Worm (Caenorhabditis elegans) whole organism, L2 larva: Measurements from ENCODE around the gene C06B8.7.
A peak's percentile ranks its signal among the peaks of the same experiment; 100 is the strongest.

Experiments used
- C34F6.9 ChIP-seq: fragments of 150-350 bp; optimal IDR thresholded peaks from 2 replicates; lab custom pipeline; 2014; ENCODE audit warnings: missing biosample characterization, missing genetic modification characterization
- F13H6.1 ChIP-seq: sonication (generic microtip); optimal IDR thresholded peaks from 2 replicates; lab custom pipeline; 2016; ENCODE audit warnings: missing genetic modification characterization, missing compliant biosample characterization
- R02D3.7 ChIP-seq: fragments of 150-350 bp; optimal IDR thresholded peaks from 2 replicates; lab custom pipeline; 2014; ENCODE audit warnings: missing biosample characterization, missing genetic modification characterization
- Y55F3AM.14 ChIP-seq: fragments of 200-800 bp; sonication (Bioruptor generic); optimal IDR thresholded peaks from 2 replicates; lab custom pipeline; 2018; ENCODE audit warnings: mild to moderate bottlenecking, missing genetic modification characterization, missing compliant biosample characterization
- ZK546.5 ChIP-seq: sonication (generic microtip); optimal IDR thresholded peaks from 2 replicates; lab custom pipeline; 2017; ENCODE audit warnings: missing biosample characterization, missing genetic modification characterization
- alr-1 ChIP-seq: fragments of 150-350 bp; optimal IDR thresholded peaks from 2 replicates; lab custom pipeline; 2014; ENCODE audit warnings: missing biosample characterization, missing genetic modification characterization
- ama-1 ChIP-seq: fragments of 150-350 bp; optimal IDR thresholded peaks from 2 replicates; lab custom pipeline; 2018; ENCODE audit warnings: inconsistent platforms
- ceh-16 ChIP-seq: fragments of 150-350 bp; optimal IDR thresholded peaks from 2 replicates; lab custom pipeline; 2014; ENCODE audit warnings: missing biosample characterization, missing genetic modification characterization
- ceh-82 ChIP-seq: fragments of 150-350 bp; optimal IDR thresholded peaks from 2 replicates; lab custom pipeline; 2014; ENCODE audit warnings: missing biosample characterization, missing genetic modification characterization
- crh-2 ChIP-seq: sonication (generic microtip); optimal IDR thresholded peaks from 2 replicates; lab custom pipeline; 2017; ENCODE audit warnings: missing biosample characterization, missing genetic modification characterization
- dmd-4 ChIP-seq: sonication (generic microtip); optimal IDR thresholded peaks from 2 replicates; lab custom pipeline; 2017; ENCODE audit warnings: missing biosample characterization, missing genetic modification characterization
- egl-27 ChIP-seq: sonication (generic microtip); optimal IDR thresholded peaks from 3 replicates; lab custom pipeline; 2017; ENCODE audit warnings: missing biosample characterization, missing genetic modification reagents, missing genetic modification characterization
- elt-1 ChIP-seq: fragments of 150-350 bp; optimal IDR thresholded peaks from 2 replicates; lab custom pipeline; 2014; ENCODE audit warnings: missing biosample characterization, missing genetic modification characterization
- elt-3 ChIP-seq: sonication (generic microtip); optimal IDR thresholded peaks from 2 replicates; lab custom pipeline; 2017; ENCODE audit warnings: missing biosample characterization, missing genetic modification characterization
- fos-1 ChIP-seq: fragments of 150-350 bp; optimal IDR thresholded peaks from 2 replicates; lab custom pipeline; 2014; ENCODE audit warnings: missing biosample characterization, missing genetic modification characterization
- lin-13 ChIP-seq: fragments of 150-350 bp; optimal IDR thresholded peaks from 2 replicates; lab custom pipeline; 2014; ENCODE audit warnings: missing biosample characterization, missing genetic modification reagents, missing genetic modification characterization
- lin-39 ChIP-seq: fragments of 150-350 bp; optimal IDR thresholded peaks from 2 replicates; lab custom pipeline; 2014; ENCODE audit warnings: missing biosample characterization, missing genetic modification reagents, missing genetic modification characterization
- lsy-2 ChIP-seq, 2 experiments: fragments of 150-350 bp in 1 of 2; sonication (generic microtip) in 1 of 2; optimal IDR thresholded peaks; 2 replicates each; lab custom pipeline; 2014 to 2017; ENCODE audit warnings: missing biosample characterization in 2 of 2, missing genetic modification characterization in 2 of 2
- mab-5 ChIP-seq: fragments of 150-350 bp; optimal IDR thresholded peaks from 2 replicates; lab custom pipeline; 2014; ENCODE audit warnings: missing biosample characterization, missing genetic modification characterization
- nhr-10 ChIP-seq: sonication (generic microtip); optimal IDR thresholded peaks from 2 replicates; lab custom pipeline; 2017; ENCODE audit warnings: missing biosample characterization, missing genetic modification characterization
- nhr-11 ChIP-seq: fragments of 150-350 bp; optimal IDR thresholded peaks from 2 replicates; lab custom pipeline; 2014; ENCODE audit warnings: missing biosample characterization, missing genetic modification characterization
- nhr-12 ChIP-seq: fragments of 150-350 bp; optimal IDR thresholded peaks from 2 replicates; lab custom pipeline; 2014; ENCODE audit warnings: missing biosample characterization, missing genetic modification characterization
- nhr-129 ChIP-seq: fragments of 150-350 bp; optimal IDR thresholded peaks from 2 replicates; lab custom pipeline; 2014; ENCODE audit warnings: missing biosample characterization, missing genetic modification characterization
- nhr-237 ChIP-seq: fragments of 150-350 bp; optimal IDR thresholded peaks from 2 replicates; lab custom pipeline; 2014; ENCODE audit warnings: missing biosample characterization, missing genetic modification characterization
- nhr-25 ChIP-seq: fragments of 150-350 bp; sonication (generic microtip); optimal IDR thresholded peaks from 3 replicates; lab custom pipeline; 2014; ENCODE audit warnings: missing biosample characterization, missing genetic modification characterization
- peb-1 ChIP-seq: fragments of 150-350 bp; optimal IDR thresholded peaks from 2 replicates; lab custom pipeline; 2014; ENCODE audit warnings: missing biosample characterization, missing genetic modification characterization
- sem-4 ChIP-seq: fragments of 150-350 bp; optimal IDR thresholded peaks from 2 replicates; lab custom pipeline; 2014; ENCODE audit warnings: missing biosample characterization, missing genetic modification reagents, missing genetic modification characterization
- skn-1 ChIP-seq: sonication (generic microtip); optimal IDR thresholded peaks from 2 replicates; lab custom pipeline; 2017; ENCODE audit warnings: missing biosample characterization, missing genetic modification characterization
- sma-3 ChIP-seq: sonication (generic microtip); optimal IDR thresholded peaks from 2 replicates; lab custom pipeline; 2016; ENCODE audit warnings: missing genetic modification reagents, missing genetic modification characterization, missing compliant biosample characterization
- unc-39 ChIP-seq: fragments of 150-350 bp; optimal IDR thresholded peaks from 2 replicates; lab custom pipeline; 2014; ENCODE audit warnings: missing biosample characterization, missing genetic modification characterization
- unc-55 ChIP-seq: fragments of 150-350 bp; sonication (generic microtip); optimal IDR thresholded peaks from 3 replicates; lab custom pipeline; 2014; ENCODE audit warnings: missing biosample characterization, missing genetic modification reagents, missing genetic modification characterization
- unc-62 ChIP-seq: fragments of 150-350 bp; optimal IDR thresholded peaks from 2 replicates; lab custom pipeline; 2014; ENCODE audit warnings: missing biosample characterization, missing genetic modification reagents, missing genetic modification characterization
- zag-1 ChIP-seq: fragments of 150-350 bp; optimal IDR thresholded peaks from 2 replicates; lab custom pipeline; 2014; ENCODE audit warnings: missing biosample characterization, missing genetic modification characterization
- ztf-11 ChIP-seq: sonication (generic microtip); optimal IDR thresholded peaks from 2 replicates; lab custom pipeline; 2017; ENCODE audit warnings: missing biosample characterization, missing genetic modification characterization
- ztf-4 ChIP-seq: fragments of 150-350 bp; optimal IDR thresholded peaks from 2 replicates; lab custom pipeline; 2014; ENCODE audit warnings: missing biosample characterization, missing genetic modification characterization

The C06B8.7 gene

DNA sequence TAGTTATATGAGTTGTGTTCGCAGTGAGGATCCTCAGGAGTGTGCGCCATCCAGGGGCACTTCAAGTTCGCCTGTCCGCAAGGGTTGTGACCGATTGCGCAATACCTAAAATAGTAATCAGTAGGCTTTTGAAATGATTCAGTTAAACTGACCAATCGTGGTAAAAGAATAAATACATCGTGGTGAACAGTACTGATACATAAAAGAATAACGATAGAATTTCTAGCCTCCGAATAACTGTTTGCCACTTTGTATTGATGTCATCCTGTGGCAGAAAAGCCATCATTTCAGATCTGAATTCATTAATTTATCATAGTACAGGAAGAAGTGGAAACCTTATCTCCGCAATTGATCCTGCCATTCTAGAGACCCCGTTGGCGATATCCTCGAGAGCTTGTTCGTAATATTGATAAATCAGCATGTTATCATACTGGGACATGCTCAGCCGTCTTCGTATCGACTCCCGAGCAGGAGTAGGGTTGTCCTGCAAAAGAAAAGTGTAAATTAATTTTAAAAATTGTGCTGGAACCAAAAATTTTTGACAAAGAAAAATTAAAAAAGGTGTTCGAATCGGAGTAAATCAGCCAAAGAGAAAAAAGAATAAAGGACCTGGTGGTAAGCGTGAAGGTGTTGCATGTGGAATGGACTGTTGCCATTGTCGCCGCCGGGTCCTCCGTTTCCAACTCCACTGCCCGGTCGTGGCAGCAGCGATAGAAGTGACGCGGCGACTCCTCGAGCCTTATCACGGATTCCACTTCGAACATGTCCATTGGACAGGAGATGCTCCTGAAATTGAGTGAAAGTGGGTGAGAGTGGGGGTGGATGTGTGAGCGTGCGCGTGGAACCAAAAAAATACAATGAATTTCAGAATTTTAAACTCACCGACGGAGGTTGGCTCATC is 14.6 kb downstream of the C06B8.7 start:
- TF ChIP-seq lin-13 (no peak), peb-1 (no peak), unc-39 (tag; lab: Kevin White, UChicago) (no peak), lin-39 (tag; lab: Kevin White, UChicago) (no peak), mab-5 (tag; lab: Kevin White, UChicago) (no peak), nhr-11 (tag; lab: Kevin White, UChicago) (no peak), elt-3 (tag; lab: Kevin White, UChicago) (no peak), nhr-25 (tag; lab: Kevin White, UChicago) (no peak), R02D3.7 (tag; lab: Kevin White, UChicago) (no peak), sma-3 (no peak), unc-62 (GFP tag; lab: Kevin White, UChicago) (no peak), ama-1 (lab: Kevin White, UChicago) (no peak), alr-1 (tag; lab: Kevin White, UChicago) (no peak), crh-2 (tag; lab: Kevin White, UChicago) (no peak), elt-1 (tag; lab: Kevin White, UChicago) (no peak), sem-4 (tag; lab: Kevin White, UChicago) (no peak), egl-27 (no peak), unc-55 (GFP tag; lab: Kevin White, UChicago) (no peak)

DNA sequence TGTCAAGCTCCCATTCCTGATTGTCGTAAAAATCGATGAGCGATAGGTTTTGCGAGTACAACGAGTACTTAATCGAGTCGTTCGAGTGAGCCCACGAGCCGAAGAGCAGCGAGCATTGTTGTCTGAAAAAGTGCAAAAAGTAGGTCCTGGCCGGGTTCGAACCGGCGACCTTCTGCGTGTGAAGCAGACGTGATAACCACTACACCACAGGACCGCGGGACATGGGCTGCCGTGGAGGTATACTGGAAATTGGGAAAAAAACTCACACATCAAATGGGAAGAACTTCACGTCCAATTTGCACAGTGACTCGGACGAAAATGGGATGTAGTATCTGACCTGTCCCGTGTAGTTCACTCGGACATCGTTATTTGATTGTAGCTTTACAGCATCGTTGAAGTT is 16.8 kb downstream of the C06B8.7 start:
- TF ChIP-seq nhr-237 = no peak
- TF ChIP-seq lsy-2 (tag; optimal IDR thresholded peaks at IDR 0.05; lab: Kevin White, UChicago) = peak in 1 of 2 experiments; percentile 13
- no peak for TF ChIP-seq nhr-25 (tag; lab: Kevin White, UChicago)
- TF ChIP-seq nhr-129 (tag; lab: Kevin White, UChicago) = peak; percentile 35
- no peak for TF ChIP-seq ztf-11 (tag; lab: Kevin White, UChicago)
- TF ChIP-seq fos-1 (tag; lab: Kevin White, UChicago) = peak; percentile 2

DNA sequence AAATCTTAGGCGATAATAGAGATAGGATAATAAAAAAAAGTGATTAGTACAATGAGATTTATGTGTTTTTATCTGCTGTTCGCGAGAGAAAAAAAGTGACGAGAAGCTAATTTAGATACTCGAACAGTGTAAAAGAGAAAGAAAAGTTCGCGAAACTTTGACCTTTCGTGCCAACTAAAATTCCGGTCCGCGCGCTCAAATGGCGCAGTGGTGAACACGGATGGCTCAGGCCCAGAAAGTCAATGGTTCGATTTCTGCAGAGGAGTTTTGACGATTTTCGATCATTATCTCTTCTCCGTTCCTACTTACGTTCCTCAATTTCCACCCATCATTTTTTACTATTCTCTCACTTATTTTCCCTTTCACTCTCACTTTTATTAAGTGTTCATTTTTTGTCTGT is 17.9 kb downstream of the C06B8.7 start:
- TF ChIP-seq C34F6.9 (tag; lab: Kevin White, UChicago) (no peak), nhr-237 (no peak), nhr-12 (tag; lab: Kevin White, UChicago) (no peak), nhr-11 (tag; lab: Kevin White, UChicago) (no peak), crh-2 (tag; lab: Kevin White, UChicago) (no peak), ztf-4 (tag; lab: Kevin White, UChicago) (no peak), peb-1 (no peak), sem-4 (tag; lab: Kevin White, UChicago) (no peak), skn-1 (no peak), unc-62 (GFP tag; lab: Kevin White, UChicago) (no peak), zag-1 (tag; lab: Kevin White, UChicago) (no peak), ceh-82 (tag; lab: Kevin White, UChicago) (no peak)
- TF ChIP-seq, all 48 proteins: peak for 0

DNA sequence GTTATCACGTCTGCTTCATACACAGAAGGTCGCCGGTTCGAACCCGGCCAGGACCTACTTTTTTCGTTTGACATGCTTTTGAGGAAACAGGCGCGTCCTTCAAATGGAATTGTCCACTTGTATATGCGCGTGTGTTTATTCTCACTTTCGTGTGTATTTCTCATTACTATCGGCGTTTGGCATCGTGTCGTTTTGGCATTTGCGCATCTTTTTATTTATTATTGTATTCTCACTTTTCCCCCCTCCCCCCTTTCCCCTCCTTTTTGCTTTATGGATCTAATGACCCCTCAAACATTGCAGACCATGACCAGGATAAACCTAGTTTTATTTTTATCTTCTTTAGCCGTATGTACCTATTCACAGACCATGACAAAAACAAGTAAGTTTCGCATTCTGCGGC is 18.9 kb downstream of the C06B8.7 start, which contains the start of gene F21A3.3:
Gene F21A3.3 (plus strand): TSS at position 301 of the 400 bp plus-strand sequence.
- no peak for TF ChIP-seq ztf-11 (tag; lab: Kevin White, UChicago)
- TF ChIP-seq ama-1 (lab: Kevin White, UChicago) = no peak
- no peak for TF ChIP-seq skn-1
- no peak for TF ChIP-seq fos-1 (tag; lab: Kevin White, UChicago)
- no peak for TF ChIP-seq ceh-82 (tag; lab: Kevin White, UChicago)
- no peak for TF ChIP-seq ZK546.5 (tag; lab: Kevin White, UChicago)
- TF ChIP-seq nhr-12 (tag; lab: Kevin White, UChicago) = no peak
- TF ChIP-seq nhr-129 (tag; lab: Kevin White, UChicago) = no peak
- TF ChIP-seq ceh-16 (tag; lab: Kevin White, UChicago) = no peak
- TF ChIP-seq dmd-4 (tag; lab: Kevin White, UChicago) = no peak
- TF ChIP-seq elt-3 (tag; lab: Kevin White, UChicago) = no peak
- no peak for TF ChIP-seq F13H6.1 (tag; lab: Kevin White, UChicago)
- no peak for TF ChIP-seq Y55F3AM.14 (GFP tag; lab: Kevin White, UChicago)
- no peak for TF ChIP-seq egl-27
- no peak for TF ChIP-seq nhr-10 (tag; lab: Kevin White, UChicago)
